Fruit fly (Drosophila melanogaster): ENCODE measurements around the gene Tmtc2.

DNA sequence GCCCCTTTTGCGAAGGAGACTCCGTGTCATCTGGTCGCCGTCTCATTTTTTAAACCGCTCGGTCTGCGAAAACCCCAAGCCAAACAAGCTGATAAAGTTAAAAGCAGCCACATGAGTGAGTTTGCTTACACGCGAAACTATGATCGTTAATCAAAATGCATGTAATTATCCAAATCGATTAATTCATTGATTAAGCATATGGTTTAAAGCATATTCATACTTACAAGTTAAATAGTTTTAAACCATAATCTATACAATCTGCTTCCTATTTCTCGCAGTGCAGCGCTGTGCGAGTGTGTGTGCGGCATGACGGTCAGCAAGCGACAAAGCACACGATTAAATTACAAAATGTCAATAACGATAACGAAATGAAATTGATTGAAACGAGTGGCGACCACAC is 27.1 kb upstream of the Tmtc2 start:
- TF ChIP-seq cic (GFP tag; optimal IDR thresholded peaks at IDR 0.05) (no peak), CG7045 (GFP tag; optimal IDR thresholded peaks at IDR 0.05) (no peak), CG7101 (tag; optimal IDR thresholded peaks at IDR 0.05) (no peak)

Measured in whole organism, adult.